Fruit fly (Drosophila melanogaster): Measurements from ENCODE around the gene CG42526.

CG42526 gene

DNA sequence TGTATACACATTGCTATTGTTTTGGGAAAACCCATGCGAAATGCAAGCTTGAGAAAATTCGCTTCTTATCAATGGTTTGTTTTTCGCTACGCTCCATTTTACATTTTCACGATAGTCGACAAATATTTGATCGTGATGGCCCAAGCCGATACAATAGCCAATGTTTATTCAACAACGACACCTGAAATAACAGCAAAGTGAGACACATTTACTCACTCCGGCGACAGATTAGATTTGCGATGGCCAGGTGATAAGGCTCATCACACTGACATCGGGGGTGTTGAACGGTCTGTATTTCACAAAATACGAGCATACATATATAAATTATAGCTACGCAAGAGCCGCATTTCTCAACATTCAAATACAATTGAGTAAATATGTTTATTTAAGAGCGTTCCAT lies 38.0 kb downstream of the CG42526 start (continued):
- TF ChIP-seq tll (GFP tag; optimal IDR thresholded peaks at IDR 0.05) = no peak
- TF ChIP-seq CG17829 (tag; optimal IDR thresholded peaks at IDR 0.05) = no peak
- no peak for TF ChIP-seq dati (GFP tag; IDR thresholded peaks at IDR 0.05)
- peak; percentile 52 for TF ChIP-seq sens (GFP tag)
- TF ChIP-seq CG10654 (GFP tag; optimal IDR thresholded peaks at IDR 0.05) = peak; percentile 71
- peak; percentile 78 for TF ChIP-seq CG12769 (tag; optimal IDR thresholded peaks at IDR 0.05)
- TF ChIP-seq Asciz (GFP tag; optimal IDR thresholded peaks at IDR 0.05) = peak; percentile 85
- peak; percentile 87 for TF ChIP-seq CG15011 (GFP tag; optimal IDR thresholded peaks at IDR 0.05)
- no peak for TF ChIP-seq CG1603 (tag; optimal IDR thresholded peaks at IDR 0.05)
- TF ChIP-seq NC2β (GFP tag; optimal IDR thresholded peaks at IDR 0.05) = peak; percentile 9
- TF ChIP-seq ERR (GFP tag; optimal IDR thresholded peaks at IDR 0.05) = peak; percentile 49
- TF ChIP-seq CG17385 (GFP tag; optimal IDR thresholded peaks at IDR 0.05) = peak; percentile 36
- peak; percentile 69 for TF ChIP-seq CG9727 (GFP tag; optimal IDR thresholded peaks at IDR 0.05)
- peak; percentile 25 for TF ChIP-seq Myb (GFP tag; optimal IDR thresholded peaks at IDR 0.05)
- peak; percentile 69 for TF ChIP-seq CG5180 (GFP tag; optimal IDR thresholded peaks at IDR 0.05)
- peak; percentile 76 for TF ChIP-seq CrebB (tag; optimal IDR thresholded peaks at IDR 0.05)
- TF ChIP-seq CG13624 (GFP tag; optimal IDR thresholded peaks at IDR 0.05) = peak; percentile 45
- no peak for TF ChIP-seq sisA (GFP tag; IDR thresholded peaks at IDR 0.05)
- peak; percentile 87 for TF ChIP-seq MTF-1 (GFP tag; optimal IDR thresholded peaks at IDR 0.05; ENCODE audit: borderline replicate concordance)
- TF ChIP-seq Dek (tag; optimal IDR thresholded peaks at IDR 0.05) = peak; percentile 40
- TF ChIP-seq CG7987 (GFP tag; optimal IDR thresholded peaks at IDR 0.05) = peak; percentile 94
- TF ChIP-seq kay (GFP tag; optimal IDR thresholded peaks at IDR 0.05) = peak; percentile 12
- no peak for TF ChIP-seq CG2129 (GFP tag; IDR thresholded peaks at IDR 0.05; ENCODE audit: partially characterized antibody)
- peak; percentile 45 for TF ChIP-seq unpg (GFP tag; optimal IDR thresholded peaks at IDR 0.05)
- no peak for TF ChIP-seq hkb (optimal IDR thresholded peaks at IDR 0.05)
- peak; percentile 67; the same call in 1 of the 2 replicates for TF ChIP-seq hkb (GFP tag; IDR thresholded peaks at IDR 0.05)
- TF ChIP-seq Jarid2 (GFP tag; optimal IDR thresholded peaks at IDR 0.05) = peak; percentile 50
- peak; percentile 33; the same call in 1 of the 2 replicates for TF ChIP-seq rib (GFP tag; IDR thresholded peaks at IDR 0.05)
- peak; percentile 23; the same call in 1 of the 2 replicates for TF ChIP-seq GATAe (GFP tag; conservative IDR thresholded peaks at IDR 0.05)
- peak; percentile 56 for TF ChIP-seq chm (GFP tag; IDR thresholded peaks at IDR 0.05)
- peak; percentile 55 for TF ChIP-seq tap (tag; optimal IDR thresholded peaks at IDR 0.05)
- TF ChIP-seq CG8765 (GFP tag; IDR thresholded peaks at IDR 0.05) = no peak
- no peak for TF ChIP-seq ttk (GFP tag; IDR thresholded peaks at IDR 0.05)
- peak; percentile 81 for TF ChIP-seq CG6683 (GFP tag; optimal IDR thresholded peaks at IDR 0.05)
- peak; percentile 26 for TF ChIP-seq kni (GFP tag; optimal IDR thresholded peaks at IDR 0.05)
- TF ChIP-seq NC2α (GFP tag; optimal IDR thresholded peaks at IDR 0.05) = no peak
- no peak for TF ChIP-seq vnd (GFP tag; IDR thresholded peaks at IDR 0.05; ENCODE audit: partially characterized antibody)
- TF ChIP-seq CG7745 (tag; optimal IDR thresholded peaks at IDR 0.05) = no peak
- TF ChIP-seq Hr78 (GFP tag; optimal IDR thresholded peaks at IDR 0.05) = no peak
- 0 out of 2 replicates have a peak, but pooled peaks have one; percentile 38 for TF ChIP-seq CG5953 (GFP tag; IDR thresholded peaks at IDR 0.05)
- TF ChIP-seq pb (GFP tag; optimal IDR thresholded peaks at IDR 0.05) = no peak
- TF ChIP-seq lola (GFP tag; optimal IDR thresholded peaks at IDR 0.05) = no peak
- TF ChIP-seq CG17359 (tag; optimal IDR thresholded peaks at IDR 0.05) = peak; percentile 78
- TF ChIP-seq en (GFP tag; optimal IDR thresholded peaks at IDR 0.05) = no peak
- TF ChIP-seq scrt (GFP tag; optimal IDR thresholded peaks at IDR 0.05) = peak; percentile 82
- no peak for TF ChIP-seq HmgD (GFP tag; optimal IDR thresholded peaks at IDR 0.05)
- peak; percentile 25 for TF ChIP-seq pnt (GFP tag; optimal IDR thresholded peaks at IDR 0.05)
- no peak for TF ChIP-seq Dip3 (GFP tag; optimal IDR thresholded peaks at IDR 0.05)
- no peak for TF ChIP-seq CG13123 (GFP tag; optimal IDR thresholded peaks at IDR 0.05)
- no peak for TF ChIP-seq CG1832 (GFP tag; optimal IDR thresholded peaks at IDR 0.05)
